Fruit fly (Drosophila melanogaster) whole organism, embryonic: Measurements from ENCODE around the gene Atg14.

Experiments
- ATbp ChIP-seq: fragments of 200-800 bp; sonication (Bioruptor generic); optimal IDR thresholded peaks from 2 replicates; lab custom pipeline; 2017; ENCODE audit warnings: missing biosample characterization, mild to moderate bottlenecking, missing genetic modification characterization, missing genetic modification reagents
- B-H2 ChIP-seq: fragments of 200-800 bp; sonication (Bioruptor generic); optimal IDR thresholded peaks from 2 replicates; lab custom pipeline; 2018; ENCODE audit warnings: missing biosample characterization, mild to moderate bottlenecking, missing genetic modification characterization
- Bteb2 ChIP-seq: fragments of 200-800 bp; sonication (Bioruptor generic); optimal IDR thresholded peaks from 2 replicates; lab custom pipeline; 2016; ENCODE audit warnings: missing biosample characterization, missing genetic modification characterization
- CG11093 ChIP-seq: fragments of 200-800 bp; sonication (Bioruptor generic); IDR thresholded peaks from 3 replicates; pipeline ENCODE4 v1.3.6; 2022; ENCODE audit warnings: missing biosample characterization, missing genetic modification characterization
- CG11456 ChIP-seq: fragments of 200-800 bp; sonication (Bioruptor generic); IDR thresholded peaks from 3 replicates; pipeline ENCODE4 v1.3.6; 2022; ENCODE audit warnings: missing biosample characterization, missing genetic modification characterization
- CG12299 ChIP-seq: fragments of 200-800 bp; sonication (Bioruptor generic); optimal IDR thresholded peaks from 2 replicates; lab custom pipeline; 2018; ENCODE audit warnings: missing biosample characterization, mild to moderate bottlenecking, missing genetic modification characterization
- CG12942 ChIP-seq: fragments of 200-800 bp; sonication (Bioruptor generic); optimal IDR thresholded peaks from 3 replicates; lab custom pipeline; 2016; ENCODE audit warnings: missing biosample characterization, missing genetic modification characterization
- CG14050 ChIP-seq: fragments of 200-800 bp; sonication (Bioruptor generic); IDR thresholded peaks from 3 replicates; pipeline ENCODE4 v1.3.6; 2022; ENCODE audit warnings: missing biosample characterization, missing genetic modification characterization
- CG15269 ChIP-seq: fragments of 200-800 bp; sonication (Bioruptor generic); optimal IDR thresholded peaks from 2 replicates; lab custom pipeline; 2018; ENCODE audit warnings: missing biosample characterization, mild to moderate bottlenecking, missing genetic modification characterization, moderate library complexity
- CG18476 ChIP-seq: fragments of 200-800 bp; sonication (Bioruptor generic); optimal IDR thresholded peaks from 2 replicates; lab custom pipeline; 2016; ENCODE audit warnings: missing biosample characterization, mild to moderate bottlenecking, missing genetic modification characterization
- CG2678 ChIP-seq: fragments of 200-800 bp; sonication (Bioruptor generic); optimal IDR thresholded peaks from 3 replicates; lab custom pipeline; 2019; ENCODE audit warnings: missing biosample characterization, mild to moderate bottlenecking, missing genetic modification characterization, moderate library complexity
- CG2875 ChIP-seq: fragments of 200-800 bp; sonication (Bioruptor generic); optimal IDR thresholded peaks from 2 replicates; lab custom pipeline; 2017; ENCODE audit warnings: missing biosample characterization, mild to moderate bottlenecking, missing genetic modification characterization, missing genetic modification reagents
- CG31388 ChIP-seq: fragments of 200-800 bp; sonication (Bioruptor generic); optimal IDR thresholded peaks from 2 replicates; lab custom pipeline; 2016; ENCODE audit warnings: missing biosample characterization, missing genetic modification characterization
- CG6791 ChIP-seq: fragments of 200-800 bp; sonication (Bioruptor generic); IDR thresholded peaks from 3 replicates; pipeline ENCODE4 v1.3.6; 2022; ENCODE audit warnings: missing biosample characterization, missing genetic modification characterization; ENCODE audit not compliant: partially characterized antibody
- CG7271 ChIP-seq: fragments of 200-800 bp; sonication (Bioruptor generic); optimal IDR thresholded peaks from 2 replicates; lab custom pipeline; 2018; ENCODE audit warnings: missing biosample characterization, mild to moderate bottlenecking, missing genetic modification characterization, moderate library complexity
- CG7963 ChIP-seq: fragments of 200-800 bp; sonication (Bioruptor generic); IDR thresholded peaks from 3 replicates; pipeline ENCODE4 v1.3.6; 2022; ENCODE audit warnings: missing biosample characterization, missing genetic modification characterization; ENCODE audit not compliant: partially characterized antibody
- CG9437 ChIP-seq: fragments of 200-800 bp; sonication (Bioruptor generic); optimal IDR thresholded peaks from 2 replicates; lab custom pipeline; 2018; ENCODE audit warnings: missing biosample characterization, mild to moderate bottlenecking, missing genetic modification characterization
- CG9609 ChIP-seq: fragments of 200-800 bp; sonication (Bioruptor generic); optimal IDR thresholded peaks from 3 replicates; lab custom pipeline; 2016; ENCODE audit warnings: missing biosample characterization, missing genetic modification characterization
- CoRest ChIP-seq: fragments of 200-800 bp; sonication (Bioruptor generic); optimal IDR thresholded peaks from 3 replicates; lab custom pipeline; 2018; ENCODE audit warnings: missing biosample characterization, mild to moderate bottlenecking, missing genetic modification characterization, moderate library complexity
- Doc3 ChIP-seq: fragments of 200-800 bp; sonication (Bioruptor generic); IDR thresholded peaks from 3 replicates; pipeline ENCODE4 v1.3.6; 2022; ENCODE audit warnings: missing biosample characterization, missing genetic modification characterization; ENCODE audit not compliant: partially characterized antibody
- Dref ChIP-seq: fragments of 200-800 bp; sonication (Bioruptor generic); IDR thresholded peaks from 2 replicates; pipeline ENCODE4 v1.3.6; 2022; ENCODE audit warnings: missing biosample characterization, missing genetic modification characterization
- Fer2 ChIP-seq: fragments of 200-800 bp; sonication (Bioruptor generic); optimal IDR thresholded peaks from 2 replicates; lab custom pipeline; 2018; ENCODE audit warnings: missing biosample characterization, mild to moderate bottlenecking, missing genetic modification characterization, moderate library complexity
- HHEX ChIP-seq: fragments of 200-800 bp; sonication (Bioruptor generic); optimal IDR thresholded peaks from 3 replicates; lab custom pipeline; 2017; ENCODE audit warnings: missing biosample characterization, mild to moderate bottlenecking, missing genetic modification characterization, missing genetic modification reagents
- HmgD ChIP-seq: fragments of 200-800 bp; sonication (Bioruptor generic); optimal IDR thresholded peaks from 3 replicates; lab custom pipeline; 2016; ENCODE audit warnings: missing biosample characterization, missing genetic modification characterization
- HmgZ ChIP-seq: fragments of 200-800 bp; sonication (Bioruptor generic); optimal IDR thresholded peaks from 2 replicates; lab custom pipeline; 2018; ENCODE audit warnings: missing biosample characterization, mild to moderate bottlenecking, missing genetic modification characterization
- Nf-YA ChIP-seq: fragments of 200-800 bp; sonication (Bioruptor generic); IDR thresholded peaks from 2 replicates; pipeline ENCODE4 v1.3.6; 2022; ENCODE audit warnings: missing biosample characterization, missing genetic modification characterization
- Nf-YC ChIP-seq: fragments of 200-800 bp; optimal IDR thresholded peaks from 3 replicates; lab custom pipeline; 2019; ENCODE audit warnings: missing biosample characterization, mild to moderate bottlenecking, missing genetic modification characterization, moderate library complexity
- Side ChIP-seq: fragments of 200-800 bp; sonication (Bioruptor generic); optimal IDR thresholded peaks from 2 replicates; lab custom pipeline; 2016; ENCODE audit warnings: missing biosample characterization, missing genetic modification characterization
- YL-1 ChIP-seq: fragments of 200-800 bp; sonication (Bioruptor generic); optimal IDR thresholded peaks from 3 replicates; lab custom pipeline; 2017; ENCODE audit warnings: missing biosample characterization, mild to moderate bottlenecking, missing genetic modification characterization
- bab2 ChIP-seq: fragments of 200-800 bp; sonication (Bioruptor generic); optimal IDR thresholded peaks from 2 replicates; lab custom pipeline; 2016; ENCODE audit warnings: missing biosample characterization, missing genetic modification characterization
- bigmax ChIP-seq: fragments of 200-800 bp; sonication (Bioruptor generic); optimal IDR thresholded peaks from 2 replicates; lab custom pipeline; 2018; ENCODE audit warnings: missing biosample characterization, mild to moderate bottlenecking, missing genetic modification characterization
- cas ChIP-seq: fragments of 200-800 bp; sonication (Bioruptor generic); IDR thresholded peaks from 2 replicates; pipeline ENCODE4 v1.3.6; 2022; ENCODE audit warnings: missing biosample characterization, missing genetic modification characterization
- caup ChIP-seq: fragments of 200-800 bp; sonication (Bioruptor generic); optimal IDR thresholded peaks from 3 replicates; lab custom pipeline; 2017; ENCODE audit warnings: missing biosample characterization, mild to moderate bottlenecking, missing genetic modification characterization, moderate library complexity; ENCODE audit not compliant: severe bottlenecking
- croc ChIP-seq: fragments of 200-800 bp; sonication (Bioruptor generic); conservative IDR thresholded peaks from 3 replicates; pipeline ENCODE4 v1.3.6; 2022; ENCODE audit warnings: missing biosample characterization, missing genetic modification characterization
- fru ChIP-seq: fragments of >200 bp; optimal IDR thresholded peaks from 2 replicates; lab custom pipeline; 2017
- grn ChIP-seq: fragments of 200-800 bp; sonication (Bioruptor generic); optimal IDR thresholded peaks from 3 replicates; lab custom pipeline; 2017; ENCODE audit warnings: missing biosample characterization, missing genetic modification characterization
- jumu ChIP-seq: fragments of 200-800 bp; sonication (Bioruptor generic); optimal IDR thresholded peaks from 3 replicates; lab custom pipeline; 2016; ENCODE audit warnings: missing biosample characterization, missing genetic modification characterization
- kni ChIP-seq: fragments of 200-800 bp; sonication (Bioruptor generic); optimal IDR thresholded peaks from 3 replicates; lab custom pipeline; 2017; ENCODE audit warnings: mild to moderate bottlenecking, missing biosample characterization, missing genetic modification reagents, missing genetic modification characterization
- lmd ChIP-seq: fragments of 200-800 bp; sonication (Bioruptor generic); IDR thresholded peaks from 2 replicates; pipeline ENCODE4 v1.3.6; 2022; ENCODE audit warnings: missing biosample characterization, missing genetic modification characterization
- mld ChIP-seq: fragments of 200-800 bp; sonication (Bioruptor generic); IDR thresholded peaks from 3 replicates; pipeline ENCODE4 v1.3.6; 2022; ENCODE audit warnings: missing biosample characterization, missing genetic modification characterization; ENCODE audit not compliant: partially characterized antibody
- nerfin-1 ChIP-seq: fragments of 200-800 bp; sonication (Bioruptor generic); optimal IDR thresholded peaks from 3 replicates; lab custom pipeline; 2019; ENCODE audit warnings: missing biosample characterization, mild to moderate bottlenecking, missing genetic modification characterization, moderate library complexity
- pan ChIP-seq, 4 experiments: fragments of >200 bp in 3 of 4; fragments of 200-800 bp in 1 of 4; sonication (Bioruptor generic) in 1 of 4; optimal IDR thresholded peaks in 3 of 4; IDR thresholded peaks in 1 of 4; 2 replicates each; pipeline versions ENCODE4 v1.3.6 to Lab custom; 2017 to 2022; ENCODE audit warnings: missing biosample characterization in 2 of 4, missing genetic modification characterization in 2 of 4, mixed read lengths in 1 of 4
- pb ChIP-seq: fragments of 200-800 bp; sonication (Bioruptor generic); optimal IDR thresholded peaks from 3 replicates; lab custom pipeline; 2016; ENCODE audit warnings: missing biosample characterization, missing genetic modification characterization
- salm ChIP-seq: fragments of 200-800 bp; sonication (Bioruptor generic); optimal IDR thresholded peaks from 2 replicates; lab custom pipeline; 2018; ENCODE audit warnings: missing biosample characterization, mild to moderate bottlenecking, missing genetic modification characterization
- tll ChIP-seq, 2 experiments: fragments of 200-800 bp in 1 of 2; fragments of >200 bp in 1 of 2; sonication (Bioruptor generic) in 1 of 2; optimal IDR thresholded peaks; 2 replicates each; lab custom pipeline; 2017 to 2019; ENCODE audit warnings: missing biosample characterization in 2 of 2, missing genetic modification characterization in 2 of 2, mild to moderate bottlenecking in 1 of 2, moderate library complexity in 1 of 2
- twi ChIP-seq: fragments of 200-800 bp; optimal IDR thresholded peaks from 2 replicates; lab custom pipeline; 2019; ENCODE audit warnings: missing biosample characterization, mild to moderate bottlenecking, missing genetic modification characterization, moderate library complexity
- unc-4 ChIP-seq: fragments of 200-800 bp; sonication (Bioruptor generic); IDR thresholded peaks from 2 replicates; pipeline ENCODE4 v1.3.6; 2022; ENCODE audit warnings: missing biosample characterization, missing genetic modification characterization; ENCODE audit not compliant: partially characterized antibody
- vnd ChIP-seq: fragments of 200-800 bp; sonication (Bioruptor generic); IDR thresholded peaks from 3 replicates; pipeline ENCODE4 v1.3.6; 2022; ENCODE audit warnings: missing biosample characterization, missing genetic modification characterization; ENCODE audit not compliant: partially characterized antibody
- z ChIP-seq: fragments of 200-800 bp; sonication (Bioruptor generic); IDR thresholded peaks from 3 replicates; pipeline ENCODE4 v1.3.6; 2022; ENCODE audit warnings: missing biosample characterization, missing genetic modification characterization

Gene Atg14

DNA sequence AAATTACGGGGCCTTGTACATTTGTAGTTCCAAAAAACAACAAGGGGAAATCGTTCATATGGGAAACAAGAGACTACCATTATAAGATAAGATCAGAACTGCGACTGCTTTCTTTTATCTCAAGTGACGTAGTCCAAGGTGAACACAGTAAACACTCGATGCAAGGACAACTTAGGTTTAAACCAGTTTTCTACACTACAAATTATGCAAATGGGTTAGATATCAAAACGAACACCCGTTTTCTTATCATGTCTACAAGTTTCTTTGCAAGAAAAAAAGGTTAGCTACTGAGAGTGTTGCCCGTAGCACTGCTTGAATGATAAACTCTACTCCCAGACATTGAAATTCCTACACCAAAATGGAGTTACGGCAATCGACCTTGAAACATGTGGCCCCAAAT, 7.9 kb downstream of the Atg14 start (continued):
- no peak for TF ChIP-seq tll (GFP tag; optimal IDR thresholded peaks at IDR 0.05; lab: Kevin White, UChicago)
- TF ChIP-seq CG2875: peak; percentile 49
- peak; percentile 77 for TF ChIP-seq jumu (GFP tag; lab: Kevin White, UChicago)
- peak; percentile 72 for TF ChIP-seq CG2678
- TF ChIP-seq bigmax: no peak
- TF ChIP-seq CG7963 (GFP tag; lab: Robert Waterston, UW): no peak
- peak; percentile 70 for TF ChIP-seq CG15269 (tag; lab: Kevin White, UChicago)
- TF ChIP-seq Nf-YA (GFP tag; lab: Robert Waterston, UW): peak; percentile 55; the same call in 1 of the 2 replicates
- no peak for TF ChIP-seq HmgD (GFP tag; lab: Kevin White, UChicago)
- TF ChIP-seq unc-4 (GFP tag; lab: Robert Waterston, UW): no peak
- peak; percentile 45 for TF ChIP-seq HHEX
- peak; percentile 53 for TF ChIP-seq caup (GFP tag; lab: Kevin White, UChicago)
- no peak for TF ChIP-seq kni (GFP tag; lab: Kevin White, UChicago)
- TF ChIP-seq vnd (GFP tag; lab: Robert Waterston, UW): no peak
- TF ChIP-seq B-H2 (GFP tag; lab: Kevin White, UChicago): no peak
- TF ChIP-seq CG9437 (GFP tag; lab: Kevin White, UChicago): no peak
- TF ChIP-seq Fer2 (tag; lab: Kevin White, UChicago): no peak
- TF ChIP-seq Dref (GFP tag; lab: Robert Waterston, UW): no peak
- peak; percentile 29 for TF ChIP-seq twi (tag; lab: Kevin White, UChicago)
- TF ChIP-seq YL-1 (GFP tag; lab: Kevin White, UChicago): no peak
- no peak for TF ChIP-seq mld
- no peak for TF ChIP-seq fru (lab: Kevin White, UChicago)
- TF ChIP-seq CG11456 (GFP tag; lab: Robert Waterston, UW): peak; percentile 70; the same call in 2 of the 3 replicates
- peak; percentile 64; the same call in 2 of the 3 replicates for TF ChIP-seq CG11093 (GFP tag; lab: Robert Waterston, UW)
- peak; percentile 60 for TF ChIP-seq CG14050
- TF ChIP-seq ATbp: peak; percentile 62
- TF ChIP-seq CG12299 (tag; lab: Kevin White, UChicago): no peak

DNA sequence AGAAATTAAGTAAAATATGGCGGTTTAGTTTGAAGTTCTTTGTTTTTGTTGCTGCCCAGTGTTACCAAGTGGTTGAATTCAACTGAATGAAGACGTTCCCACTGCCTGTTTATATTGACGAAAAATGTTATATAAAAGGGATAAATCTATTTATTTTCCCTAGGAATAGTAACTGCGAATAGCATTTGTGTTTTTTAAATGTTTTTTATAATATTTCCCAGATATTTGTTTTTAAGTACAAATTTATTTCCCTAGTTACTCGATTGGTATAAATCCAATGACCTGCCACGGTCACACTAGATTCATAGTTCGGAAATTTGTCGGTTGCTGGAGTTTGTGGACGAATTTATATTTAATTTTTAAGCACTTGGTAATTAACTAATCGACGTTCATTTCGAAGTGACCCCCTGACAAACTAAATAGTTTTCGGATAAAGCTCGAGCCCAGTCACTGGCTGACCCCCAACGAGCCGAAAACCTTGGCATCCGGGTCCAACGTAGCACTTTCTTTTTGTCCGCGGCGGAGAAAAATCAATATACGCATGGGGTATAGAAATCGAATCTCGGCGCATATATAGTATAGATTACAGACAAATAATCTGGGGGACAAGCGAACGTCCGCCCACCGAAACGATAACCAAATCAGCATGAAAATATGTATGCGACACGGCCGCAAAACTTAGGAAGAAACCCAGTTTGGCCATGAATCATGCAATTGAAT, 14.9 kb downstream of the Atg14 start, which contains the start of the genes dgt6 and Vha100-1:
Gene dgt6, minus strand, starts transcription at position 71 of the 720 bp plus-strand sequence.
Gene Vha100-1, plus strand, starts transcription at position 292 of the 720 bp plus-strand sequence.
- no peak for TF ChIP-seq CG31388 (GFP tag; lab: Kevin White, UChicago)
- TF ChIP-seq pan (optimal IDR thresholded peaks at IDR 0.05; lab: Kevin White, UChicago): no peak
- TF ChIP-seq pan (GFP tag; optimal IDR thresholded peaks at IDR 0.05 in 1 of 2, IDR thresholded peaks at IDR 0.05 in 1 of 2): peak in 1 of 2 experiments; percentile 55
- TF ChIP-seq lmd (GFP tag; lab: Robert Waterston, UW): no peak
- TF ChIP-seq CG6791: no peak
- no peak for TF ChIP-seq CoRest (tag; lab: Kevin White, UChicago)
- TF ChIP-seq cas (GFP tag; lab: Robert Waterston, UW): no peak
- TF ChIP-seq Side (GFP tag; lab: Kevin White, UChicago): no peak
- TF ChIP-seq nerfin-1 (tag; lab: Kevin White, UChicago): peak; percentile 39
- no peak for TF ChIP-seq Bteb2 (GFP tag; lab: Kevin White, UChicago)
- peak; percentile 26 for TF ChIP-seq bab2 (GFP tag; lab: Kevin White, UChicago)
- no peak for TF ChIP-seq Doc3 (GFP tag; lab: Robert Waterston, UW)
- no peak for TF ChIP-seq CG7271 (tag; lab: Kevin White, UChicago)
- TF ChIP-seq salm: no peak
- TF ChIP-seq grn (GFP tag; lab: Kevin White, UChicago): no peak
- TF ChIP-seq z (GFP tag; lab: Robert Waterston, UW): no peak
- peak; percentile 18 for TF ChIP-seq HmgZ (tag; lab: Kevin White, UChicago)
- TF ChIP-seq pb: no peak
- TF ChIP-seq CG18476 (GFP tag; lab: Kevin White, UChicago): peak; percentile 30
- no peak for TF ChIP-seq croc (GFP tag; lab: Robert Waterston, UW)
- TF ChIP-seq CG12942 (GFP tag; lab: Kevin White, UChicago): no peak
- TF ChIP-seq CG9609 (GFP tag; lab: Kevin White, UChicago): no peak
- no peak for TF ChIP-seq Nf-YC (tag; lab: Kevin White, UChicago)
